Fruit fly (Drosophila melanogaster): ENCODE measurements around the gene Aduk.

Gene Aduk

dm6 chr3R:9334592-9335518 lies at the start of gene Aduk, which contains the start of gene pasi2 (continued):
- TF ChIP-seq lilli (GFP tag; optimal IDR thresholded peaks at IDR 0.05) (peak; percentile 3), sens (GFP tag) (peak; percentile 79), HmgD (GFP tag; optimal IDR thresholded peaks at IDR 0.05) (no peak), CG11723 (GFP tag; optimal IDR thresholded peaks at IDR 0.05) (no peak), Hmr (GFP tag; optimal IDR thresholded peaks at IDR 0.05) (no peak), CG34376 (GFP tag; optimal IDR thresholded peaks at IDR 0.05) (peak; percentile 51), CG12769 (tag; optimal IDR thresholded peaks at IDR 0.05) (no peak), CG11398 (GFP tag; optimal IDR thresholded peaks at IDR 0.05) (no peak), mld (GFP tag; IDR thresholded peaks at IDR 0.05; ENCODE audit: partially characterized antibody) (peak; percentile 71), chinmo (GFP tag; IDR thresholded peaks at IDR 0.05; ENCODE audit: partially characterized antibody) (0 out of 4 replicates have a peak, but pooled peaks have one; percentile 70), CG6813 (GFP tag; optimal IDR thresholded peaks at IDR 0.05) (no peak), yki (optimal IDR thresholded peaks at IDR 0.05) (no peak), Gsc (GFP tag; IDR thresholded peaks at IDR 0.05) (no peak), sna (GFP tag; IDR thresholded peaks at IDR 0.05; ENCODE audit: partially characterized antibody) (peak; percentile 36; the same call in 1 of the 2 replicates), CG13287 (GFP tag; IDR thresholded peaks at IDR 0.05; ENCODE audit: partially characterized antibody) (peak; percentile 82), rib (GFP tag; IDR thresholded peaks at IDR 0.05) (no peak), pb (GFP tag; optimal IDR thresholded peaks at IDR 0.05) (no peak), B-H1 (GFP tag; IDR thresholded peaks at IDR 0.05) (no peak), CG2120 (GFP tag; optimal IDR thresholded peaks at IDR 0.05) (peak; percentile 8), CG11504 (tag; optimal IDR thresholded peaks at IDR 0.05) (peak; percentile 9), CG1529 (GFP tag; optimal IDR thresholded peaks at IDR 0.05) (no peak), caup (GFP tag; optimal IDR thresholded peaks at IDR 0.05; ENCODE audit: severe bottlenecking) (peak; percentile 6), dpn (GFP tag; optimal IDR thresholded peaks at IDR 0.05) (no peak), Asciz (GFP tag; optimal IDR thresholded peaks at IDR 0.05) (peak; percentile 13), Atf6 (GFP tag; IDR thresholded peaks at IDR 0.05) (no peak), sd (tag; optimal IDR thresholded peaks at IDR 0.05) (peak; percentile 87), CG5245 (GFP tag; optimal IDR thresholded peaks at IDR 0.05) (no peak), nerfin-2 (GFP tag; IDR thresholded peaks at IDR 0.05; ENCODE audit: partially characterized antibody) (peak; percentile 11; the same call in 1 of the 2 replicates), Sin3A (optimal IDR thresholded peaks at IDR 0.05) (peak; percentile 34), CG7372 (GFP tag; IDR thresholded peaks at IDR 0.05) (no peak), CG4404 (GFP tag; IDR thresholded peaks at IDR 0.05) (no peak), CG33557 (GFP tag; optimal IDR thresholded peaks at IDR 0.05) (no peak), MESR4 (GFP tag; optimal IDR thresholded peaks at IDR 0.05) (peak; percentile 59), Dfd (GFP tag; optimal IDR thresholded peaks at IDR 0.05) (no peak), Nf-YC (tag; optimal IDR thresholded peaks at IDR 0.05) (peak; percentile 99), CG2116 (GFP tag; optimal IDR thresholded peaks at IDR 0.05) (peak; percentile 88), CG31365 (tag; optimal IDR thresholded peaks at IDR 0.05) (no peak), dimm (GFP tag; IDR thresholded peaks at IDR 0.05) (no peak), C15 (GFP tag; IDR thresholded peaks at IDR 0.05) (no peak), CHES-1-like (GFP tag; optimal IDR thresholded peaks at IDR 0.05) (peak; percentile 12), dmrt11E (tag; optimal IDR thresholded peaks at IDR 0.05) (no peak), Sox102F (GFP tag; optimal IDR thresholded peaks at IDR 0.05) (no peak), oc (tag; optimal IDR thresholded peaks at IDR 0.05) (peak; percentile 33), CG11093 (GFP tag; IDR thresholded peaks at IDR 0.05) (no peak), zf30C (GFP tag; optimal IDR thresholded peaks at IDR 0.05) (no peak), onecut (GFP tag; IDR thresholded peaks at IDR 0.05) (no peak), CG6272 (GFP tag; IDR thresholded peaks at IDR 0.05) (no peak), CG13624 (GFP tag; optimal IDR thresholded peaks at IDR 0.05) (no peak), CG10654 (GFP tag; optimal IDR thresholded peaks at IDR 0.05) (no peak)

Data from whole organism, embryonic.